Fruit fly (Drosophila melanogaster) S2 (cell line): ENCODE data around the gene CG10748.

Experiments
- CG8478 ChIP-seq: fragments of >200 bp; optimal IDR thresholded peaks from 2 replicates; lab custom pipeline; 2018
- CTCF ChIP-seq, 2 experiments: fragments of >200 bp; optimal IDR thresholded peaks; 2 replicates each; lab custom pipeline; 2018

Gene CG10748

dm6 chr3L:12972259-12972658 lies at the start of gene CG10748, which contains the start of gene CG10749:
TSS of gene CG10748 (minus strand) at chr3L:12972359.
TSS of gene CG10749 (plus strand) at chr3L:12972474.
- TF ChIP-seq CG8478 (no peak), CTCF (optimal IDR thresholded peaks at IDR 0.05; lab: Kevin White, UChicago) (no peak)

- TF ChIP-seq CTCF (optimal IDR thresholded peaks at IDR 0.05; lab: Kevin White, UChicago) = no peak
- no peak for TF ChIP-seq CG8478
Measured at dm6 chr3L:13021727-13022126, 49.6 kb upstream of the CG10748 start.

- no peak for TF ChIP-seq CTCF (optimal IDR thresholded peaks at IDR 0.05; lab: Kevin White, UChicago)
- no peak for TF ChIP-seq CG8478
Measured at dm6 chr3L:13019249-13019956, 47.2 kb upstream of the CG10748 start.

dm6 chr3L:13017803-13018324 lies 45.7 kb upstream of the CG10748 start, which contains the start of the genes mRpL20 and Icmt:
TSS of gene mRpL20 (minus strand) at chr3L:13017867.
TSS of gene Icmt (plus strand) at chr3L:13018266.
- TF ChIP-seq CTCF (optimal IDR thresholded peaks at IDR 0.05; lab: Kevin White, UChicago) (no peak), CG8478 (no peak)

- TF ChIP-seq CG8478 (no peak), CTCF (optimal IDR thresholded peaks at IDR 0.05; lab: Kevin White, UChicago) (no peak)
Measured at dm6 chr3L:13015823-13016465, 43.8 kb upstream of the CG10748 start, which contains the start of gene CG11267. TSS of gene CG11267 (plus strand) at chr3L:13016050.

- no peak for TF ChIP-seq CTCF (optimal IDR thresholded peaks at IDR 0.05; lab: Kevin White, UChicago)
Measured at dm6 chr3L:13015195-13015822, 43.1 kb upstream of the CG10748 start, which contains the start of gene MICAL-like. TSS of gene MICAL-like (minus strand) at chr3L:13015332.

- TF ChIP-seq CTCF (optimal IDR thresholded peaks at IDR 0.05; lab: Kevin White, UChicago) = no peak
- TF ChIP-seq CG8478 = no peak
Measured at dm6 chr3L:13014693-13015092, 42.5 kb upstream of the CG10748 start.

- TF ChIP-seq CTCF (optimal IDR thresholded peaks at IDR 0.05; lab: Kevin White, UChicago) (no peak), CG8478 (no peak)
Measured at dm6 chr3L:13011511-13011910, 39.4 kb upstream of the CG10748 start, which contains the start of gene Cul6. TSS of gene Cul6 (minus strand) at chr3L:13011685.

dm6 chr3L:13007946-13008462 lies 35.8 kb upstream of the CG10748 start:
- no peak for TF ChIP-seq CTCF (optimal IDR thresholded peaks at IDR 0.05; lab: Kevin White, UChicago)
- no peak for TF ChIP-seq CG8478

dm6 chr3L:13006490-13006889 lies 34.3 kb upstream of the CG10748 start, which contains the start of gene CG11263:
TSS of gene CG11263 (plus strand) at chr3L:13006817.
- TF ChIP-seq CG8478 (no peak), CTCF (optimal IDR thresholded peaks at IDR 0.05; lab: Kevin White, UChicago) (peak in 1 of 2 experiments; percentile 30)

- TF ChIP-seq CG8478 = no peak
- TF ChIP-seq CTCF (optimal IDR thresholded peaks at IDR 0.05; lab: Kevin White, UChicago) = no peak
Measured at dm6 chr3L:12994835-12995234, 22.7 kb upstream of the CG10748 start, which contains the start of gene CG11262. TSS of gene CG11262 (plus strand) at chr3L:12995135.

- TF ChIP-seq CG8478 = no peak
- no peak for TF ChIP-seq CTCF (optimal IDR thresholded peaks at IDR 0.05; lab: Kevin White, UChicago)
Measured at dm6 chr3L:12967633-12968032, 4.5 kb downstream of the CG10748 start, which contains the start of gene Or69a. TSS of gene Or69a (minus strand) at chr3L:12967733.

dm6 chr3L:12954547-12954946 lies 17.6 kb downstream of the CG10748 start, which contains the start of gene CG10752:
TSS of gene CG10752 (minus strand) at chr3L:12954647.
- TF ChIP-seq CTCF (optimal IDR thresholded peaks at IDR 0.05; lab: Kevin White, UChicago) (no peak), CG8478 (no peak)

dm6 chr3L:12949386-12949785 lies 22.8 kb downstream of the CG10748 start:
- TF ChIP-seq CG8478 (no peak), CTCF (optimal IDR thresholded peaks at IDR 0.05; lab: Kevin White, UChicago) (peak; percentile 40 to 62)
